Worm (Caenorhabditis elegans) whole organism, L3 larva: ENCODE measurements around the gene dpff-1.
A peak's percentile ranks its signal among the peaks of the same experiment; 100 is the strongest.

Experiments
- R02D3.7 ChIP-seq: fragments of 150-350 bp; optimal IDR thresholded peaks from 2 replicates; lab custom pipeline; 2014; ENCODE audit warnings: missing biosample characterization, missing genetic modification characterization
- ZK546.5 ChIP-seq: sonication (generic microtip); optimal IDR thresholded peaks from 2 replicates; lab custom pipeline; 2017; ENCODE audit warnings: missing biosample characterization, missing genetic modification characterization
- ama-1 ChIP-seq: fragments of 150-350 bp; optimal IDR thresholded peaks from 2 replicates; lab custom pipeline; 2018
- daf-12 ChIP-seq: fragments of 150-350 bp; optimal IDR thresholded peaks from 2 replicates; lab custom pipeline; 2014; ENCODE audit warnings: missing biosample characterization, missing genetic modification reagents, missing genetic modification characterization
- fkh-10 ChIP-seq: sonication (generic microtip); optimal IDR thresholded peaks from 2 replicates; lab custom pipeline; 2017; ENCODE audit warnings: missing biosample characterization, missing genetic modification reagents, missing genetic modification characterization
- mdl-1 ChIP-seq: fragments of 150-350 bp; optimal IDR thresholded peaks from 2 replicates; lab custom pipeline; 2014; ENCODE audit warnings: missing biosample characterization, missing genetic modification characterization
- nhr-11 ChIP-seq: fragments of 150-350 bp; optimal IDR thresholded peaks from 2 replicates; lab custom pipeline; 2014; ENCODE audit warnings: missing biosample characterization, missing genetic modification characterization
- nhr-12 ChIP-seq: fragments of 150-350 bp; optimal IDR thresholded peaks from 2 replicates; lab custom pipeline; 2014; ENCODE audit warnings: missing biosample characterization, missing genetic modification characterization
- nhr-237 ChIP-seq: fragments of 150-350 bp; optimal IDR thresholded peaks from 2 replicates; lab custom pipeline; 2014; ENCODE audit warnings: missing biosample characterization, missing genetic modification characterization
- pha-4 ChIP-seq: fragments of 150-350 bp; optimal IDR thresholded peaks from 2 replicates; lab custom pipeline; 2014; ENCODE audit warnings: missing biosample characterization, missing genetic modification reagents, missing genetic modification characterization
- pqm-1 ChIP-seq: fragments of 150-350 bp; optimal IDR thresholded peaks from 2 replicates; lab custom pipeline; 2017; ENCODE audit warnings: missing biosample characterization, missing genetic modification characterization, inconsistent platforms
- tbx-2 ChIP-seq: sonication (generic microtip); optimal IDR thresholded peaks from 2 replicates; lab custom pipeline; 2016; ENCODE audit warnings: mild to moderate bottlenecking, missing genetic modification characterization, missing compliant biosample characterization
- unc-39 ChIP-seq: sonication (generic microtip); optimal IDR thresholded peaks from 4 replicates; lab custom pipeline; 2017; ENCODE audit warnings: missing biosample characterization, missing genetic modification characterization

DNA sequence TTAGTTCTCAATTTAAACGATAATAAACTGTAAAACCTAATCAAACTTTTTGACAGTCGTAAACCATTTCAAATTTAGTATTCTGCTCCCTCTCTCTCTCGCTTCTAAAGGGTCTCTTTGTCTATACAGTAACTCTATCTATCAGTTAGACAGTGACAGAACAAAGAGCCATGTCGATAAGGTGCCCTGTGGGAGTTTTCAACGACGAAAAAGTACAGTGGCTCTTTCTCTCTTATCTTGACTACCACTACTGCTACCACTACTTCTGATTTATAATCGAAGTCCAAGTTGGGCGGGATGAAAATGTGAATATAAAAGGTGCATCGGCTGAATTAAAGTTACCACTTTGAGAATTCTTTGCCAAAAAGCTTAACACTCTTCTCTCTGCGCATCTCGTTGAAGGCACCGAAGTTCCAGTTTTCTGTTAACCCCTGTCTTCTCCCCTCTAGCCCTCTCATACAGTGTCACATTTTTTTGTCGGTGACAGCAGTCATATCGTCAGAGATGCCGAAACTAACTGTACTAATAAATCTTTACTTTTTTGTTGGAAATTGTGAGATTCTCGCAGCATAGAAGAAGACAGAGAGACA lies 44.7 kb upstream of the dpff-1 start:
- TF ChIP-seq nhr-11 (tag; lab: Kevin White, UChicago) (no peak), daf-12 (tag; lab: Kevin White, UChicago) (no peak), R02D3.7 (tag; lab: Kevin White, UChicago) (no peak), ZK546.5 (tag; lab: Kevin White, UChicago) (no peak), nhr-12 (tag; lab: Kevin White, UChicago) (no peak), mdl-1 (tag; lab: Kevin White, UChicago) (no peak), nhr-237 (tag; lab: Kevin White, UChicago) (no peak), ama-1 (lab: Kevin White, UChicago) (peak; percentile 44), unc-39 (tag; lab: Kevin White, UChicago) (no peak), pha-4 (tag; lab: Kevin White, UChicago) (no peak), fkh-10 (GFP tag; lab: Kevin White, UChicago) (no peak), tbx-2 (tag; lab: Kevin White, UChicago) (no peak), pqm-1 (peak; percentile 42)
